Worm (Caenorhabditis elegans) whole organism, early embryonic: ENCODE results near the gene str-156.

Experiments used
- B0310.2 ChIP-seq: sonication (generic microtip); optimal IDR thresholded peaks from 2 replicates; lab custom pipeline; 2016; ENCODE audit warnings: mild to moderate bottlenecking, missing genetic modification characterization, missing compliant biosample characterization
- F13C5.2 ChIP-seq: sonication (generic microtip); optimal IDR thresholded peaks from 2 replicates; lab custom pipeline; 2017; ENCODE audit warnings: mild to moderate bottlenecking, missing genetic modification characterization, inconsistent platforms, missing compliant biosample characterization
- aly-1 ChIP-seq: sonication (generic microtip); optimal IDR thresholded peaks from 2 replicates; lab custom pipeline; 2016; ENCODE audit warnings: missing genetic modification characterization, missing compliant biosample characterization
- ama-1 ChIP-seq: fragments of 150-350 bp; optimal IDR thresholded peaks from 2 replicates; lab custom pipeline; 2014
- ceh-13 ChIP-seq: fragments of 200-800 bp; sonication (Bioruptor generic); optimal IDR thresholded peaks from 2 replicates; lab custom pipeline; 2018; ENCODE audit warnings: mild to moderate bottlenecking, missing genetic modification characterization, missing compliant biosample characterization
- ceh-36 ChIP-seq: sonication (generic microtip); optimal IDR thresholded peaks from 2 replicates; lab custom pipeline; 2016; ENCODE audit warnings: missing genetic modification characterization, inconsistent platforms, missing compliant biosample characterization
- ets-7 ChIP-seq: sonication (generic microtip); optimal IDR thresholded peaks from 2 replicates; lab custom pipeline; 2016; ENCODE audit warnings: missing genotype, missing genetic modification characterization, missing compliant biosample characterization
- flt-1 ChIP-seq: fragments of 200-800 bp; sonication (Bioruptor generic); IDR thresholded peaks from 2 replicates; pipeline ENCODE4 v1.3.6; 2022; ENCODE audit warnings: missing genetic modification characterization, missing compliant biosample characterization
- hmbx-1 ChIP-seq: sonication (generic microtip); optimal IDR thresholded peaks from 2 replicates; lab custom pipeline; 2016; ENCODE audit warnings: mild to moderate bottlenecking, missing genetic modification characterization, missing compliant biosample characterization
- hmg-4 ChIP-seq: fragments of 200-800 bp; sonication (Bioruptor generic); optimal IDR thresholded peaks from 2 replicates; lab custom pipeline; 2018; ENCODE audit warnings: mild to moderate bottlenecking, missing genetic modification characterization, missing compliant biosample characterization
- hnd-1 ChIP-seq: sonication (generic microtip); optimal IDR thresholded peaks from 2 replicates; lab custom pipeline; 2016; ENCODE audit warnings: missing genetic modification characterization, missing compliant biosample characterization
- pes-1 ChIP-seq: fragments of 200-800 bp; sonication (Bioruptor generic); IDR thresholded peaks from 2 replicates; pipeline ENCODE4 v1.3.6; 2022; ENCODE audit warnings: missing genetic modification reagents, missing genetic modification characterization, missing compliant biosample characterization
- scrt-1 ChIP-seq: fragments of 200-800 bp; sonication (Bioruptor generic); IDR thresholded peaks from 2 replicates; pipeline ENCODE4 v1.3.6; 2022; ENCODE audit warnings: missing genetic modification characterization, missing compliant biosample characterization
- sea-1 ChIP-seq: fragments of 200-800 bp; sonication (Bioruptor generic); conservative IDR thresholded peaks from 2 replicates; pipeline ENCODE4 v1.3.6; 2022; ENCODE audit warnings: missing genetic modification characterization, missing compliant biosample characterization
- tbx-11 ChIP-seq: fragments of 200-800 bp; sonication (Bioruptor generic); IDR thresholded peaks from 2 replicates; pipeline ENCODE4 v1.3.6; 2022; ENCODE audit warnings: missing genetic modification characterization, missing compliant biosample characterization
- tbx-37 ChIP-seq: fragments of 200-800 bp; sonication (Bioruptor generic); conservative IDR thresholded peaks from 2 replicates; pipeline ENCODE4 v1.3.6; 2022; ENCODE audit warnings: missing genetic modification reagents, missing genetic modification characterization, missing compliant biosample characterization
- tra-4 ChIP-seq: sonication (generic microtip); optimal IDR thresholded peaks from 2 replicates; lab custom pipeline; 2017; ENCODE audit warnings: missing genetic modification characterization, missing compliant biosample characterization

Gene str-156

ce11 chrIV:4915689-4916088 lies 2.5 kb downstream of the str-156 start, which contains the start of gene str-155:
TSS of gene str-155 (plus strand) at chrIV:4915989.
- TF ChIP-seq tra-4 (no peak), hnd-1 (no peak), ama-1 (lab: Kevin White, UChicago) (no peak), ceh-36 (tag; lab: Kevin White, UChicago) (no peak), F13C5.2 (tag; lab: Kevin White, UChicago) (no peak), hmbx-1 (tag; lab: Kevin White, UChicago) (no peak), tbx-11 (GFP tag; lab: Robert Waterston, UW) (no peak), B0310.2 (tag; lab: Kevin White, UChicago) (no peak)

ce11 chrIV:4917774-4918173 lies 4.6 kb downstream of the str-156 start, which contains the start of gene str-158:
TSS of gene str-158 (plus strand) at chrIV:4918074.
- TF ChIP-seq hnd-1 = no peak
- no peak for TF ChIP-seq ceh-36 (tag; lab: Kevin White, UChicago)
- TF ChIP-seq pes-1 = no peak
- no peak for TF ChIP-seq B0310.2 (tag; lab: Kevin White, UChicago)
- no peak for TF ChIP-seq tra-4
- no peak for TF ChIP-seq ets-7 (tag; lab: Kevin White, UChicago)
- no peak for TF ChIP-seq tbx-11 (GFP tag; lab: Robert Waterston, UW)
- no peak for TF ChIP-seq tbx-37
- TF ChIP-seq scrt-1 (GFP tag; lab: Robert Waterston, UW) = no peak
- no peak for TF ChIP-seq ama-1 (lab: Kevin White, UChicago)
- TF ChIP-seq sea-1 (GFP tag; lab: Robert Waterston, UW) = no peak
- no peak for TF ChIP-seq hmg-4 (GFP tag; lab: Kevin White, UChicago)
- no peak for TF ChIP-seq hmbx-1 (tag; lab: Kevin White, UChicago)
- TF ChIP-seq ceh-13 (GFP tag; lab: Kevin White, UChicago) = no peak

ce11 chrIV:4930045-4930444 lies 16.9 kb downstream of the str-156 start, which contains the start of gene Y9C9A.8:
TSS of gene Y9C9A.8 (plus strand) at chrIV:4930345.
- no peak for TF ChIP-seq ama-1 (lab: Kevin White, UChicago)
- no peak for TF ChIP-seq F13C5.2 (tag; lab: Kevin White, UChicago)
- TF ChIP-seq ceh-13 (GFP tag; lab: Kevin White, UChicago) = no peak
- TF ChIP-seq hmg-4 (GFP tag; lab: Kevin White, UChicago) = no peak
- no peak for TF ChIP-seq tbx-37
- no peak for TF ChIP-seq sea-1 (GFP tag; lab: Robert Waterston, UW)
- no peak for TF ChIP-seq flt-1 (GFP tag; lab: Robert Waterston, UW)
- no peak for TF ChIP-seq ceh-36 (tag; lab: Kevin White, UChicago)
- TF ChIP-seq hmbx-1 (tag; lab: Kevin White, UChicago) = no peak
- TF ChIP-seq tra-4 = no peak
- TF ChIP-seq aly-1 (tag; lab: Kevin White, UChicago) = no peak
- TF ChIP-seq B0310.2 (tag; lab: Kevin White, UChicago) = no peak
- TF ChIP-seq hnd-1 = no peak
- TF ChIP-seq tbx-11 (GFP tag; lab: Robert Waterston, UW) = no peak
- TF ChIP-seq pes-1 = no peak

ce11 chrIV:4930754-4931322 lies 17.6 kb downstream of the str-156 start:
- peak; percentile 63; the same call in 1 of the 2 replicates for TF ChIP-seq pes-1
- TF ChIP-seq aly-1 (tag; lab: Kevin White, UChicago) = no peak
- TF ChIP-seq tbx-11 (GFP tag; lab: Robert Waterston, UW) = 0 out of 2 replicates have a peak, but pooled peaks have one; percentile 16
- TF ChIP-seq ceh-13 (GFP tag; lab: Kevin White, UChicago) = peak; percentile 6
- TF ChIP-seq flt-1 (GFP tag; lab: Robert Waterston, UW) = peak; percentile 39; the same call in 1 of the 2 replicates

- TF ChIP-seq tra-4 (no peak), scrt-1 (GFP tag; lab: Robert Waterston, UW) (no peak), B0310.2 (tag; lab: Kevin White, UChicago) (no peak)
These were observed 20.9 kb downstream of the str-156 start, which contains the start of gene str-153 for ce11 chrIV:4934103-4934502. TSS of gene str-153 (plus strand) at chrIV:4934403.

ce11 chrIV:4937647-4938046 lies 24.5 kb downstream of the str-156 start, which contains the start of gene fbxa-86:
TSS of gene fbxa-86 (minus strand) at chrIV:4938013.
- TF ChIP-seq hnd-1 (no peak), hmbx-1 (tag; lab: Kevin White, UChicago) (no peak), tbx-37 (no peak), sea-1 (GFP tag; lab: Robert Waterston, UW) (no peak), pes-1 (no peak), F13C5.2 (tag; lab: Kevin White, UChicago) (no peak), scrt-1 (GFP tag; lab: Robert Waterston, UW) (no peak)

ce11 chrIV:4938664-4939063 lies 25.5 kb downstream of the str-156 start, which contains the start of gene str-168:
TSS of gene str-168 (plus strand) at chrIV:4938964.
- TF ChIP-seq aly-1 (tag; lab: Kevin White, UChicago) (no peak), pes-1 (no peak), hnd-1 (no peak), tra-4 (no peak), hmbx-1 (tag; lab: Kevin White, UChicago) (no peak), hmg-4 (GFP tag; lab: Kevin White, UChicago) (no peak), flt-1 (GFP tag; lab: Robert Waterston, UW) (no peak), ets-7 (tag; lab: Kevin White, UChicago) (no peak), ceh-36 (tag; lab: Kevin White, UChicago) (no peak), tbx-11 (GFP tag; lab: Robert Waterston, UW) (no peak), tbx-37 (no peak), F13C5.2 (tag; lab: Kevin White, UChicago) (no peak), scrt-1 (GFP tag; lab: Robert Waterston, UW) (no peak)

- TF ChIP-seq sea-1 (GFP tag; lab: Robert Waterston, UW) = no peak
- TF ChIP-seq F13C5.2 (tag; lab: Kevin White, UChicago) = no peak
- no peak for TF ChIP-seq scrt-1 (GFP tag; lab: Robert Waterston, UW)
- TF ChIP-seq ceh-13 (GFP tag; lab: Kevin White, UChicago) = no peak
- TF ChIP-seq ceh-36 (tag; lab: Kevin White, UChicago) = no peak
These were observed 28.5 kb downstream of the str-156 start, which contains the start of gene Y9C9A.5 for ce11 chrIV:4941681-4942080. TSS of gene Y9C9A.5 (plus strand) at chrIV:4941981.
